Fruit fly (Drosophila melanogaster): ENCODE results near the gene Dh31.

Gene Dh31

DNA sequence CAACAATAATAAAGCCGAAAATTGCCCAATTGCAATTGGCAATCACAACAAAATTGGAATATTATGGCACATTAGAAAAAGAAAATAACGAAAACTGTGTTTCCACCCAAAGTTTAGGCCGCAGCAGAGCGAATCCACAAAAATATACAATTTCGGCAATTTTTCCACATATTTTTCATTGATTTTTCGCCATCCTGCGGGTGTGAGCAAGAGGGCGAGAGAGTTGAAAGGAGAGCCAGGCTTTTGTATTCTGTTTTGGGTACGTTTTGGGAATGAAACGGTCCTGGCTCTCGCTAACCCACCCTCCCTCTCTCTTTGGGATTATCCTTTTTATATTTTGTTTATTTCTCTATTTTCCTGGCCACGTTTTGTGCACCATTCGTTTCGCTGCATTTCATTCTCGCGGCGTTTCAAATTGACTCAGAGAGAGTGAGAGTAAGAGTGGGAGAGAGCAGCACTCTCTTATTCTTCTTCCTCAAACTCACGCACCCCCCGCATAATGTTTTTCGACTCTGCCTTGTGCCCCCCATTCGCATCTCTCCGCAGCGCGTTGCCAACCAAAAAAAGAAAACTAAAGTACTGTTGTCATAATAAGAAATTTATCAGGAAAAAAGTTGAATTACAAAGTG lies 37.2 kb upstream of the Dh31 start:
- TF ChIP-seq Vsx2 (GFP tag; optimal IDR thresholded peaks at IDR 0.05; ENCODE audit: partially characterized antibody) (peak; percentile 28), psq (GFP tag; optimal IDR thresholded peaks at IDR 0.05) (peak; percentile 96), dl (GFP tag; optimal IDR thresholded peaks at IDR 0.05; ENCODE audit: insufficient read depth in 1 of 2, partially characterized antibody in 2 of 2) (peak; percentile 53 to 81), Dif (GFP tag; optimal IDR thresholded peaks at IDR 0.05; ENCODE audit: partially characterized antibody) (peak; percentile 69), CrebA (GFP tag; optimal IDR thresholded peaks at IDR 0.05; ENCODE audit: borderline replicate concordance) (no peak)

- TF ChIP-seq psq (GFP tag; optimal IDR thresholded peaks at IDR 0.05), result peak; percentile 1
- no peak for TF ChIP-seq tai (GFP tag; optimal IDR thresholded peaks at IDR 0.05)
These were observed 36.5 kb upstream of the Dh31 start for dm6 chr2L:8543102-8543501.

dm6 chr2L:8542639-8543038 lies 36.0 kb upstream of the Dh31 start:
- no peak for TF ChIP-seq Myc (optimal IDR thresholded peaks at IDR 0.05)
- no peak for TF ChIP-seq rgr (GFP tag; optimal IDR thresholded peaks at IDR 0.05)
- no peak for TF ChIP-seq Mio (GFP tag; optimal IDR thresholded peaks at IDR 0.05)
- no peak for TF ChIP-seq N (GFP tag; optimal IDR thresholded peaks at IDR 0.05)
- no peak for TF ChIP-seq psq (GFP tag; optimal IDR thresholded peaks at IDR 0.05)
- no peak for TF ChIP-seq Hnf4 (GFP tag; optimal IDR thresholded peaks at IDR 0.05)
- no peak for TF ChIP-seq h (GFP tag; optimal IDR thresholded peaks at IDR 0.05)
- TF ChIP-seq Hr83 (GFP tag; optimal IDR thresholded peaks at IDR 0.05; ENCODE audit: poor library complexity, severe bottlenecking), result no peak
- no peak for TF ChIP-seq tai (GFP tag; optimal IDR thresholded peaks at IDR 0.05)
- no peak for TF ChIP-seq woc (GFP tag; optimal IDR thresholded peaks at IDR 0.05)
- TF ChIP-seq fru (GFP tag; optimal IDR thresholded peaks at IDR 0.05), result no peak
- no peak for TF ChIP-seq OdsH (GFP tag; optimal IDR thresholded peaks at IDR 0.05)
- no peak for TF ChIP-seq Hr78 (GFP tag; optimal IDR thresholded peaks at IDR 0.05)
- TF ChIP-seq Rel (GFP tag; optimal IDR thresholded peaks at IDR 0.05), result no peak
- no peak for TF ChIP-seq Rel (tag; optimal IDR thresholded peaks at IDR 0.05)
- TF ChIP-seq usp (GFP tag; optimal IDR thresholded peaks at IDR 0.05), result no peak

DNA sequence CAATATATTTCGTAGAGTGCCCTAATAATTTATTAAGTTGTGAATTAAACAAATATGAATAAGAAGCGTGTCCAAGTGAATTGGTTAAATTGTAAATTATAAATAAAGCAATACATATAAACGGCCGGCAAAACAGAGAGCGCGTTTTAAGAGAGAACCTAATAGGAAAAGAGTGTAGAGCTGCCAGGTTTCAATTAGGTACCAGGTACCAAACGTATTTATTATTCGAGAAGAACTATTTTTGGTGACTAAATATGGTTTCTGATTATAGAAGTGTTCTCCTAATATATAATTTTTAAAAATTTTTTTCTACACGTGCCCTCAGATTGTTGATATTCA lies 35.6 kb upstream of the Dh31 start:
- TF ChIP-seq dmrt93B (GFP tag; optimal IDR thresholded peaks at IDR 0.05), result no peak
- TF ChIP-seq tai (GFP tag; optimal IDR thresholded peaks at IDR 0.05), result no peak
- TF ChIP-seq Jra (GFP tag; optimal IDR thresholded peaks at IDR 0.05), result no peak
- TF ChIP-seq Hr83 (GFP tag; optimal IDR thresholded peaks at IDR 0.05; ENCODE audit: poor library complexity, severe bottlenecking), result no peak
- no peak for TF ChIP-seq br (GFP tag; optimal IDR thresholded peaks at IDR 0.05)

DNA sequence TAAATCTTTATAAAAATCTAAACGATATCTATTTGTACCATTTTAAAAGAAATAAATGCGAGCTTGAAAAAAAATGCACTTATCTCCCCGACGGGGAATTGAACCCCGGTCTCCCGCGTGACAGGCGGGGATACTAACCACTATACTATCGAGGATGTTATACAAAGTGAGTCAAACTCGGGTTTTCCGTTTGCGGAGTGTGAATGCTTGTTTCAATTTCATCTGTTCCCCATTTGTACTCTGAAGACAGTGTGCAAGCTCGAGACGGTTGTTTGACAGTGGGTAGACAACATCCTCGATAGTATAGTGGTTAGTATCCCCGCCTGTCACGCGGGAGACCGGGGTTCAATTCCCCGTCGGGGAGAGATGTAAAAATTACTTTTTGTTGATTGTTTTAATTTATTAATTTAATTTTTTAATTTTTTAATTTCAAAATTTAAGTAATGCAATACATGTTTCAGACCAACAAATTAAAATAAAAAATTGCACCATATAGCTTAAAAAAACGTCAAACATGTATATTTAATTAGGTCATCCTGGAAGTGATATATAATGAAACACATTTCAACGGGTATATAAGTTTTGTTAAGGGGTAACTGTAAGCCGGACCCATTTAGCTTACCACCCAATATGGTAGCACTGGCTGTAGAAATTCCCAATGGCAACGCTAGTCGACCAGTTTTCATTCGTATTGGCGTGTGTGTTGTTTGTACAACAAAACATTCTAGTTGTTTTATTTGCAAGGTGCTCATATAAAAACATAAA lies 35.0 kb upstream of the Dh31 start, which contains the start of gene Sema1a:
Gene Sema1a, plus strand, starts transcription at position 679 of the 765 bp plus-strand sequence.
- TF ChIP-seq Sp1 (GFP tag; optimal IDR thresholded peaks at IDR 0.05), result peak; percentile 47
- TF ChIP-seq Rel (GFP tag; optimal IDR thresholded peaks at IDR 0.05), result no peak
- TF ChIP-seq Rel (tag; optimal IDR thresholded peaks at IDR 0.05), result peak; percentile 98
- TF ChIP-seq N (GFP tag; optimal IDR thresholded peaks at IDR 0.05), result no peak
- TF ChIP-seq CrebA (GFP tag; optimal IDR thresholded peaks at IDR 0.05; ENCODE audit: borderline replicate concordance), result peak; percentile 18
- no peak for TF ChIP-seq brk (GFP tag; optimal IDR thresholded peaks at IDR 0.05)
- TF ChIP-seq Hr83 (GFP tag; optimal IDR thresholded peaks at IDR 0.05; ENCODE audit: poor library complexity, severe bottlenecking), result peak; percentile 17
- peak; percentile 33 for TF ChIP-seq br (GFP tag; optimal IDR thresholded peaks at IDR 0.05)
- TF ChIP-seq CG9705 (GFP tag; optimal IDR thresholded peaks at IDR 0.05), result no peak
- peak; percentile 85 for TF ChIP-seq rgr (GFP tag; optimal IDR thresholded peaks at IDR 0.05)
- no peak for TF ChIP-seq Dif (GFP tag; optimal IDR thresholded peaks at IDR 0.05; ENCODE audit: partially characterized antibody)
- peak; percentile 49 for TF ChIP-seq ey (GFP tag; optimal IDR thresholded peaks at IDR 0.05)
- TF ChIP-seq Hr78 (GFP tag; optimal IDR thresholded peaks at IDR 0.05), result no peak
- TF ChIP-seq psq (GFP tag; optimal IDR thresholded peaks at IDR 0.05), result peak; percentile 28
- TF ChIP-seq sage (GFP tag; optimal IDR thresholded peaks at IDR 0.05), result no peak
- no peak for TF ChIP-seq dsf (GFP tag; optimal IDR thresholded peaks at IDR 0.05; ENCODE audit: borderline replicate concordance)
- no peak for TF ChIP-seq Jra (GFP tag; optimal IDR thresholded peaks at IDR 0.05)
- no peak for TF ChIP-seq Vsx2 (GFP tag; optimal IDR thresholded peaks at IDR 0.05; ENCODE audit: partially characterized antibody)
- peak; percentile 30 for TF ChIP-seq Hnf4 (GFP tag; optimal IDR thresholded peaks at IDR 0.05)
- TF ChIP-seq dmrt93B (GFP tag; optimal IDR thresholded peaks at IDR 0.05), result no peak
- no peak for TF ChIP-seq usp (GFP tag; optimal IDR thresholded peaks at IDR 0.05)
- TF ChIP-seq h (GFP tag; optimal IDR thresholded peaks at IDR 0.05), result peak; percentile 52
- peak; percentile 60 for TF ChIP-seq pan (optimal IDR thresholded peaks at IDR 0.05)
- no peak for TF ChIP-seq Dfd (GFP tag; optimal IDR thresholded peaks at IDR 0.05)
- TF ChIP-seq sv (GFP tag; optimal IDR thresholded peaks at IDR 0.05), result peak; percentile 44
- TF ChIP-seq fru (GFP tag; optimal IDR thresholded peaks at IDR 0.05), result peak; percentile 77
- no peak for TF ChIP-seq GATAd (GFP tag; optimal IDR thresholded peaks at IDR 0.05)
- no peak for TF ChIP-seq Myc (optimal IDR thresholded peaks at IDR 0.05)
- no peak for TF ChIP-seq Mio (GFP tag; optimal IDR thresholded peaks at IDR 0.05)
- no peak for TF ChIP-seq Abd-B (GFP tag; optimal IDR thresholded peaks at IDR 0.05)
- no peak for TF ChIP-seq tai (GFP tag; optimal IDR thresholded peaks at IDR 0.05)
- TF ChIP-seq OdsH (GFP tag; optimal IDR thresholded peaks at IDR 0.05), result peak; percentile 34
- peak; percentile 87 for TF ChIP-seq woc (GFP tag; optimal IDR thresholded peaks at IDR 0.05)
- no peak for TF ChIP-seq lola (GFP tag; optimal IDR thresholded peaks at IDR 0.05)
- no peak for TF ChIP-seq dl (GFP tag; optimal IDR thresholded peaks at IDR 0.05; ENCODE audit: insufficient read depth in 1 of 2, partially characterized antibody in 2 of 2)
- TF ChIP-seq jim (GFP tag; optimal IDR thresholded peaks at IDR 0.05), result peak; percentile 6
